Worm (Caenorhabditis elegans) whole organism, early embryonic: ENCODE results near the gene cyp-13A2.

Source experiments
- B0310.2 ChIP-seq: sonication (generic microtip); optimal IDR thresholded peaks from 2 replicates; lab custom pipeline; 2016; ENCODE audit warnings: mild to moderate bottlenecking, missing genetic modification characterization, missing compliant biosample characterization
- F13C5.2 ChIP-seq: sonication (generic microtip); optimal IDR thresholded peaks from 2 replicates; lab custom pipeline; 2017; ENCODE audit warnings: mild to moderate bottlenecking, missing genetic modification characterization, inconsistent platforms, missing compliant biosample characterization
- aly-1 ChIP-seq: sonication (generic microtip); optimal IDR thresholded peaks from 2 replicates; lab custom pipeline; 2016; ENCODE audit warnings: missing genetic modification characterization, missing compliant biosample characterization
- ama-1 ChIP-seq: fragments of 150-350 bp; optimal IDR thresholded peaks from 2 replicates; lab custom pipeline; 2014
- ceh-13 ChIP-seq: fragments of 200-800 bp; sonication (Bioruptor generic); optimal IDR thresholded peaks from 2 replicates; lab custom pipeline; 2018; ENCODE audit warnings: mild to moderate bottlenecking, missing genetic modification characterization, missing compliant biosample characterization
- ceh-36 ChIP-seq: sonication (generic microtip); optimal IDR thresholded peaks from 2 replicates; lab custom pipeline; 2016; ENCODE audit warnings: missing genetic modification characterization, inconsistent platforms, missing compliant biosample characterization
- ets-7 ChIP-seq: sonication (generic microtip); optimal IDR thresholded peaks from 2 replicates; lab custom pipeline; 2016; ENCODE audit warnings: missing genotype, missing genetic modification characterization, missing compliant biosample characterization
- flt-1 ChIP-seq: fragments of 200-800 bp; sonication (Bioruptor generic); IDR thresholded peaks from 2 replicates; pipeline ENCODE4 v1.3.6; 2022; ENCODE audit warnings: missing genetic modification characterization, missing compliant biosample characterization
- hmbx-1 ChIP-seq: sonication (generic microtip); optimal IDR thresholded peaks from 2 replicates; lab custom pipeline; 2016; ENCODE audit warnings: mild to moderate bottlenecking, missing genetic modification characterization, missing compliant biosample characterization
- hmg-4 ChIP-seq: fragments of 200-800 bp; sonication (Bioruptor generic); optimal IDR thresholded peaks from 2 replicates; lab custom pipeline; 2018; ENCODE audit warnings: mild to moderate bottlenecking, missing genetic modification characterization, missing compliant biosample characterization
- hnd-1 ChIP-seq: sonication (generic microtip); optimal IDR thresholded peaks from 2 replicates; lab custom pipeline; 2016; ENCODE audit warnings: missing genetic modification characterization, missing compliant biosample characterization
- pes-1 ChIP-seq: fragments of 200-800 bp; sonication (Bioruptor generic); IDR thresholded peaks from 2 replicates; pipeline ENCODE4 v1.3.6; 2022; ENCODE audit warnings: missing genetic modification reagents, missing genetic modification characterization, missing compliant biosample characterization
- scrt-1 ChIP-seq: fragments of 200-800 bp; sonication (Bioruptor generic); IDR thresholded peaks from 2 replicates; pipeline ENCODE4 v1.3.6; 2022; ENCODE audit warnings: missing genetic modification characterization, missing compliant biosample characterization
- sea-1 ChIP-seq: fragments of 200-800 bp; sonication (Bioruptor generic); conservative IDR thresholded peaks from 2 replicates; pipeline ENCODE4 v1.3.6; 2022; ENCODE audit warnings: missing genetic modification characterization, missing compliant biosample characterization
- tbx-11 ChIP-seq: fragments of 200-800 bp; sonication (Bioruptor generic); IDR thresholded peaks from 2 replicates; pipeline ENCODE4 v1.3.6; 2022; ENCODE audit warnings: missing genetic modification characterization, missing compliant biosample characterization
- tbx-37 ChIP-seq: fragments of 200-800 bp; sonication (Bioruptor generic); conservative IDR thresholded peaks from 2 replicates; pipeline ENCODE4 v1.3.6; 2022; ENCODE audit warnings: missing genetic modification reagents, missing genetic modification characterization, missing compliant biosample characterization
- tra-4 ChIP-seq: sonication (generic microtip); optimal IDR thresholded peaks from 2 replicates; lab custom pipeline; 2017; ENCODE audit warnings: missing genetic modification characterization, missing compliant biosample characterization

The cyp-13A2 gene

DNA sequence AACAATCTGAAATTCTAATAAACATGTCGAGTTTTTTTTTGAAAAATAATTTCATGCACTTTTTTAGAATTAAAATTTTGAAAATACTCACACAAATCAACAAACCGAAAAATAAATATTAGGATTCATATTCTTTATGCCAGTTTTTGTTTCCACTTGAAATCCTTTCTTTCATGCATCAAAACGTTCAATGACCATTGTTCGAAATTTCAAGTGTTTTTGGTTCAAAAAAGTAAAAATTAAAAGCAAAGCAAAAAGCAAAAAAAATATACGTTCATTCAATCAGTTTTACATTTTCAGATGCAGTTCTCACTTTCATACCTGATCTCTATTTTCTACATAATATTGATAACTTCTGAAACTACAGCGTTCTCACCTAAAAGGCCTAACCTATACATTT, 33.7 kb downstream of the cyp-13A2 start, which contains the start of gene ZK1321.1:
TSS of gene ZK1321.1 (plus strand) at position 301 of the 400 bp plus-strand sequence.
- TF ChIP-seq sea-1 (GFP tag; lab: Robert Waterston, UW) (no peak), hnd-1 (tag; lab: Kevin White, UChicago) (no peak), ceh-13 (GFP tag; lab: Kevin White, UChicago) (no peak), ets-7 (tag; lab: Kevin White, UChicago) (no peak), tbx-37 (GFP tag; lab: Robert Waterston, UW) (no peak), ama-1 (lab: Kevin White, UChicago) (no peak), F13C5.2 (tag; lab: Kevin White, UChicago) (no peak), tra-4 (tag; lab: Kevin White, UChicago) (no peak), flt-1 (GFP tag; lab: Robert Waterston, UW) (no peak), ceh-36 (tag; lab: Kevin White, UChicago) (no peak), pes-1 (GFP tag; lab: Robert Waterston, UW) (no peak), scrt-1 (GFP tag; lab: Robert Waterston, UW) (no peak)

DNA sequence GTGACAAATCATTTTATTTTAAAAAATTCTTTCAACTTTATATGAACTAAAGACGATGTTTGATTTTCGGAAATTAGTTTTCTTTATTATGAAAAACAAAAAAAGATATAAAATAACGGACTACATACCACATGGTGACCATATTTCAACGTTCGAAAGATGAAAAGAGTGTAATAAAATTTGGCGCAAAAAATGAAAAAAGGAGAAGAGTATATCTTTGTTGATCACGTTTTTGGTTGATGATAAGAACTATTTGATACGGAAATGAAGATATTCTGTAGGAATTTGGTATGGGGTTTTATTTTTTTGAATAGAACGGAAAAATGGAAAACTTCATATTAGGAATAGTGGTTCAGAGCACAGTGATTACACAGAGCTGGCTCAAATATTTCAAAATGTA, 34.4 kb downstream of the cyp-13A2 start, which contains the start of gene Y53C12B.7:
TSS of gene Y53C12B.7 (minus strand) at position 163 of the 400 bp plus-strand sequence.
- TF ChIP-seq flt-1 (GFP tag; lab: Robert Waterston, UW), result no peak
- TF ChIP-seq F13C5.2 (tag; lab: Kevin White, UChicago), result no peak
- no peak for TF ChIP-seq scrt-1 (GFP tag; lab: Robert Waterston, UW)

DNA sequence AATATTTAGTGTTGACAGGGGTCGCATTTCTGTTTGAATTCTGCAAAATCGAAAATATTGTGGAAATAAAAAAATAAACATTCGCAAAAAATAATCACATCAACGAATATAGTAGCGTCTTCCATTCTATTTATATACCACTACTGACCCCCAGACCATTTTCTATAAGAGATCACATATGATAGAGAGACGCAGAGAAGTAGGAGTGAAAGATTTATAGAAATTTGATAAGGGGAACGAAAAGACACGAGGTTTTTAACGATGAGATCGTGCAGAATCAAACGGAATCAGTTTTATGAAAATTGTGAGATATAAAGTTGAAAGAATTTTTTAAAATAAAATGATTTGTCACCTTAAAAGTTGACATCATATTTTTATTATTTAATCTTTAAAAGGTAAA, 35.2 kb downstream of the cyp-13A2 start:
- no peak for TF ChIP-seq pes-1 (GFP tag; lab: Robert Waterston, UW)
- no peak for TF ChIP-seq F13C5.2 (tag; lab: Kevin White, UChicago)
- TF ChIP-seq tra-4 (tag; lab: Kevin White, UChicago), result no peak
- no peak for TF ChIP-seq ama-1 (lab: Kevin White, UChicago)
- no peak for TF ChIP-seq ceh-36 (tag; lab: Kevin White, UChicago)
- TF ChIP-seq hnd-1 (tag; lab: Kevin White, UChicago), result no peak
- no peak for TF ChIP-seq B0310.2 (tag; lab: Kevin White, UChicago)
- TF ChIP-seq aly-1 (tag; lab: Kevin White, UChicago), result no peak
- TF ChIP-seq ets-7 (tag; lab: Kevin White, UChicago), result no peak
- TF ChIP-seq flt-1 (GFP tag; lab: Robert Waterston, UW), result no peak
- no peak for TF ChIP-seq hmbx-1 (tag; lab: Kevin White, UChicago)
- no peak for TF ChIP-seq sea-1 (GFP tag; lab: Robert Waterston, UW)
- TF ChIP-seq tbx-37 (GFP tag; lab: Robert Waterston, UW), result no peak
- TF ChIP-seq tbx-11, result no peak

DNA sequence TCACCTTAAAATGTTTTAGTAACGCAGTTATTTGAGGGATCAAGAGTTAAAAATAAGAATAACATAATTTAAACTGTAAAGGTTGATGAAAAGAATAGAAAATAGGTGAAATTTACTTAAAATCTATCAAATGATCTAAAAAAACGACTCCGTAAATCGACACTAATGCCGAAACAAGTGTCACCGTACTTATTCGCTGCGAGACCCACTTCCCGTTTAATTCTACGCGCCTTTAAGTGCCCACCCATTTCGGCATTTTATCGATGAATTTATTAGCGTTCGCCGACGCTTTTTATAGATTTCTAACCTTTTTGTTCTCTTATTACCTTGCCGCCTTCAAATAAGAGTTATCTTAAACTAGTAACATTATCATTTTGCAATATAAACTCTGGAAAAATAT, 41.4 kb downstream of the cyp-13A2 start, which contains the start of the genes Y53C12B.1 and nos-3:
TSS of gene Y53C12B.1 (minus strand) at position 10 of the 400 bp plus-strand sequence.
TSS of gene nos-3 (plus strand) at position 248 of the 400 bp plus-strand sequence.
- no peak for TF ChIP-seq aly-1 (tag; lab: Kevin White, UChicago)
- TF ChIP-seq tra-4 (tag; lab: Kevin White, UChicago), result no peak
- no peak for TF ChIP-seq ceh-36 (tag; lab: Kevin White, UChicago)
- TF ChIP-seq hmbx-1 (tag; lab: Kevin White, UChicago), result no peak
- no peak for TF ChIP-seq sea-1 (GFP tag; lab: Robert Waterston, UW)
- no peak for TF ChIP-seq ceh-13 (GFP tag; lab: Kevin White, UChicago)
- TF ChIP-seq hmg-4, result no peak
- TF ChIP-seq pes-1 (GFP tag; lab: Robert Waterston, UW), result no peak
- no peak for TF ChIP-seq ama-1 (lab: Kevin White, UChicago)
- TF ChIP-seq F13C5.2 (tag; lab: Kevin White, UChicago), result no peak
- no peak for TF ChIP-seq scrt-1 (GFP tag; lab: Robert Waterston, UW)
- TF ChIP-seq B0310.2 (tag; lab: Kevin White, UChicago), result no peak
- TF ChIP-seq tbx-11, result no peak
- no peak for TF ChIP-seq flt-1 (GFP tag; lab: Robert Waterston, UW)
- no peak for TF ChIP-seq ets-7 (tag; lab: Kevin White, UChicago)
- no peak for TF ChIP-seq tbx-37 (GFP tag; lab: Robert Waterston, UW)
- TF ChIP-seq hnd-1 (tag; lab: Kevin White, UChicago), result no peak

DNA sequence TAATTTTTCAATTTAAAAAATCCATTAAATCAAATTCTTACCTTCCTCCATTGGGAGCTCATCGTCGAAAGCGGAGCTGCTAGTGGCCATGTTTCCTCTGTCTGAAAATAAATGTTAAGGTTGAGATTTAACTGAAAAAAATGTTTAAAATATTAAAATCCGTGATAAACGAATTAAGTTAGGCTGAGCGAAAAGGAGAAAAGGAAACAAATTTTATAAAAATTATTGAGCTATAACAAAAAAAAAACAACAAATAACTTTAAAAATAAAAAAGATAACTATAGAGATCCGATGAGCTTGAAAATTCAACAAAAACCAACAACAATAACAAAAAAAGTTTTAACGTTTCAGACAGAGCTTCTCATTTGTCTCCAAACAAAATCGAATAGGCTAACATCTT, 44.6 kb downstream of the cyp-13A2 start, which contains the start of gene pno-1:
TSS of gene pno-1 (minus strand) at position 101 of the 400 bp plus-strand sequence.
- TF ChIP-seq B0310.2 (tag; lab: Kevin White, UChicago), result no peak
- no peak for TF ChIP-seq F13C5.2 (tag; lab: Kevin White, UChicago)
- TF ChIP-seq pes-1 (GFP tag; lab: Robert Waterston, UW), result no peak
- TF ChIP-seq hnd-1 (tag; lab: Kevin White, UChicago), result no peak
- TF ChIP-seq sea-1 (GFP tag; lab: Robert Waterston, UW), result no peak
- TF ChIP-seq tra-4 (tag; lab: Kevin White, UChicago), result no peak
- no peak for TF ChIP-seq hmbx-1 (tag; lab: Kevin White, UChicago)
- no peak for TF ChIP-seq ama-1 (lab: Kevin White, UChicago)
- TF ChIP-seq tbx-37 (GFP tag; lab: Robert Waterston, UW), result no peak
- no peak for TF ChIP-seq flt-1 (GFP tag; lab: Robert Waterston, UW)
- TF ChIP-seq ceh-13 (GFP tag; lab: Kevin White, UChicago), result no peak
- no peak for TF ChIP-seq hmg-4
- TF ChIP-seq ets-7 (tag; lab: Kevin White, UChicago), result no peak
- no peak for TF ChIP-seq tbx-11
- TF ChIP-seq aly-1 (tag; lab: Kevin White, UChicago), result no peak
- TF ChIP-seq ceh-36 (tag; lab: Kevin White, UChicago), result no peak
- no peak for TF ChIP-seq scrt-1 (GFP tag; lab: Robert Waterston, UW)

DNA sequence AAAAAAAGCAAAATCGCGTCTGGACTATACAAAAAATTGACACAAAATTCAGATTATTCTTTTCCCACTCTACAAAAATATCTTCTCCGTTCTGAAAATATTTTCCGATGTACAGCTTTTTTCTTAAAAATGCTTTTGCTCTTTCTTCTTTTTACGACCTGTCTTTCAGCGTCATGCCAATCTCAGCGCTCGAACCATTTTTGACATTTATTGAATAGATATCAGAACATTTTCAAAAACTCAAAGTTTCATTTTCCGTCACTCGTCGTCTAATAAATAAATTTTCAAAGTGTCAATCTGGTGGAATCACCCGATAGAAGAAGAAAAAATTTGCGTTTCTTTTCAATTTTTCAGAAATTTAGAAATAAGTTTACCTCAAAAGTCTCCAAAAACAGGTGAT, 46.0 kb downstream of the cyp-13A2 start:
- TF ChIP-seq ama-1 (lab: Kevin White, UChicago), result no peak
- no peak for TF ChIP-seq B0310.2 (tag; lab: Kevin White, UChicago)
- TF ChIP-seq ets-7 (tag; lab: Kevin White, UChicago), result no peak
- TF ChIP-seq sea-1 (GFP tag; lab: Robert Waterston, UW), result no peak
- TF ChIP-seq ceh-13 (GFP tag; lab: Kevin White, UChicago), result no peak
- TF ChIP-seq aly-1 (tag; lab: Kevin White, UChicago), result no peak
- TF ChIP-seq hnd-1 (tag; lab: Kevin White, UChicago), result no peak
- TF ChIP-seq scrt-1 (GFP tag; lab: Robert Waterston, UW), result no peak
- TF ChIP-seq hmbx-1 (tag; lab: Kevin White, UChicago), result no peak
- TF ChIP-seq pes-1 (GFP tag; lab: Robert Waterston, UW), result no peak
- no peak for TF ChIP-seq F13C5.2 (tag; lab: Kevin White, UChicago)
- no peak for TF ChIP-seq hmg-4
- no peak for TF ChIP-seq flt-1 (GFP tag; lab: Robert Waterston, UW)
- TF ChIP-seq ceh-36 (tag; lab: Kevin White, UChicago), result no peak
